Worm (Caenorhabditis elegans) whole organism, young adult: ENCODE data around the gene srh-31.

ENCODE experiments used
- C17E4.6 ChIP-seq: fragments of 200-800 bp; sonication (Bioruptor generic); IDR thresholded peaks from 2 replicates; pipeline ENCODE4 v1.3.6; 2022; ENCODE audit warnings: missing genetic modification reagents, missing genetic modification characterization, missing compliant biosample characterization
- D2030.7 ChIP-seq: fragments of 200-800 bp; sonication (Bioruptor generic); IDR thresholded peaks from 2 replicates; pipeline ENCODE4 v1.3.6; 2022; ENCODE audit warnings: missing genetic modification reagents, missing genetic modification characterization, missing compliant biosample characterization
- F22D6.2 ChIP-seq: sonication (generic microtip); optimal IDR thresholded peaks from 2 replicates; lab custom pipeline; 2016; ENCODE audit warnings: mild to moderate bottlenecking, missing genetic modification characterization, missing compliant biosample characterization
- F23B12.7 ChIP-seq: sonication (generic microtip); optimal IDR thresholded peaks from 2 replicates; lab custom pipeline; 2017; ENCODE audit warnings: missing genetic modification characterization, mild to moderate bottlenecking, missing compliant biosample characterization, antibody characterized with exemption, moderate library complexity; ENCODE audit not compliant: insufficient read depth
- F49E8.2 ChIP-seq: sonication (generic microtip); optimal IDR thresholded peaks from 3 replicates; lab custom pipeline; 2017; ENCODE audit warnings: missing genetic modification characterization, mild to moderate bottlenecking, missing compliant biosample characterization, antibody characterized with exemption, moderate library complexity; ENCODE audit not compliant: insufficient read depth
- F57A8.1 ChIP-seq: fragments of 200-800 bp; sonication (Bioruptor generic); optimal IDR thresholded peaks from 2 replicates; lab custom pipeline; 2018; ENCODE audit warnings: mild to moderate bottlenecking, missing genetic modification characterization, moderate library complexity, missing compliant biosample characterization
- Y53G8AR.9 ChIP-seq: fragments of 200-800 bp; sonication (Bioruptor generic); conservative IDR thresholded peaks from 2 replicates; pipeline ENCODE4 v1.3.6; 2022; ENCODE audit warnings: missing genetic modification reagents, missing genetic modification characterization, missing compliant biosample characterization
- Y56A3A.18 ChIP-seq: fragments of 200-800 bp; sonication (Bioruptor generic); IDR thresholded peaks from 2 replicates; pipeline ENCODE4 v1.3.6; 2022; ENCODE audit warnings: missing genetic modification reagents, missing genetic modification characterization, missing compliant biosample characterization
- Y67H2A.10 ChIP-seq: fragments of 200-800 bp; sonication (Bioruptor generic); conservative IDR thresholded peaks from 2 replicates; pipeline ENCODE4 v1.3.6; 2022; ENCODE audit warnings: missing genetic modification reagents, missing genetic modification characterization, missing compliant biosample characterization
- Y79H2A.3 ChIP-seq: fragments of 200-800 bp; sonication (Bioruptor generic); conservative IDR thresholded peaks from 2 replicates; pipeline ENCODE4 v1.3.6; 2022; ENCODE audit warnings: missing genetic modification reagents, missing genetic modification characterization, missing compliant biosample characterization
- Y95B8A.8 ChIP-seq: fragments of 200-800 bp; sonication (Bioruptor generic); IDR thresholded peaks from 2 replicates; pipeline ENCODE4 v1.3.6; 2022; ENCODE audit warnings: missing genetic modification reagents, missing genetic modification characterization, missing compliant biosample characterization
- ZK185.1 ChIP-seq: sonication (generic microtip); optimal IDR thresholded peaks from 2 replicates; lab custom pipeline; 2016; ENCODE audit warnings: mild to moderate bottlenecking, missing genetic modification characterization, missing compliant biosample characterization; ENCODE audit not compliant: poor library complexity, severe bottlenecking
- aptf-3 ChIP-seq: fragments of 200-800 bp; sonication (Bioruptor generic); IDR thresholded peaks from 2 replicates; pipeline ENCODE4 v1.3.6; 2022; ENCODE audit warnings: missing genetic modification characterization, missing compliant biosample characterization
- athp-1 ChIP-seq: sonication (generic microtip); optimal IDR thresholded peaks from 2 replicates; lab custom pipeline; 2017; ENCODE audit warnings: mild to moderate bottlenecking, missing genetic modification characterization, missing compliant biosample characterization
- attf-5 ChIP-seq: fragments of 200-800 bp; sonication (Bioruptor generic); optimal IDR thresholded peaks from 2 replicates; lab custom pipeline; 2018; ENCODE audit warnings: mild to moderate bottlenecking, missing genetic modification characterization, missing compliant biosample characterization
- attf-6 ChIP-seq: fragments of 200-800 bp; sonication (Bioruptor generic); IDR thresholded peaks from 2 replicates; pipeline ENCODE4 v1.3.6; 2022; ENCODE audit warnings: missing genetic modification reagents, missing genetic modification characterization, missing compliant biosample characterization
- bed-1 ChIP-seq: fragments of 200-800 bp; sonication (Bioruptor generic); IDR thresholded peaks from 2 replicates; pipeline ENCODE4 v1.3.6; 2022; ENCODE audit warnings: missing genetic modification reagents, missing genetic modification characterization, missing compliant biosample characterization
- ccch-3 ChIP-seq: fragments of 200-800 bp; sonication (Bioruptor generic); optimal IDR thresholded peaks from 2 replicates; lab custom pipeline; 2018; ENCODE audit warnings: mild to moderate bottlenecking, missing genetic modification characterization, missing compliant biosample characterization
- ceh-40 ChIP-seq: fragments of 200-800 bp; sonication (Bioruptor generic); IDR thresholded peaks from 2 replicates; pipeline ENCODE4 v1.3.6; 2022; ENCODE audit warnings: missing genetic modification characterization, missing compliant biosample characterization
- ceh-79 ChIP-seq: sonication (generic microtip); optimal IDR thresholded peaks from 2 replicates; lab custom pipeline; 2017; ENCODE audit warnings: mild to moderate bottlenecking, missing genetic modification characterization, missing compliant biosample characterization
- dox-1 ChIP-seq: fragments of 200-800 bp; sonication (Bioruptor generic); IDR thresholded peaks from 2 replicates; pipeline ENCODE4 v1.3.6; 2022; ENCODE audit warnings: missing genetic modification reagents, missing genetic modification characterization, missing compliant biosample characterization
- dpff-1 ChIP-seq: sonication (generic microtip); optimal IDR thresholded peaks from 2 replicates; lab custom pipeline; 2017; ENCODE audit warnings: mild to moderate bottlenecking, missing genetic modification characterization, missing compliant biosample characterization
- efl-1 ChIP-seq: fragments of 150-350 bp; optimal IDR thresholded peaks from 2 replicates; lab custom pipeline; 2014; ENCODE audit warnings: missing biosample characterization, missing genetic modification reagents, missing genetic modification characterization
- ekl-4 ChIP-seq: fragments of 200-800 bp; sonication (Bioruptor generic); IDR thresholded peaks from 2 replicates; pipeline ENCODE4 v1.3.6; 2022; ENCODE audit warnings: missing genetic modification reagents, missing genetic modification characterization, missing compliant biosample characterization
- gei-17 ChIP-seq: fragments of 200-800 bp; sonication (Bioruptor generic); optimal IDR thresholded peaks from 2 replicates; lab custom pipeline; 2018; ENCODE audit warnings: mild to moderate bottlenecking, missing genetic modification characterization, missing compliant biosample characterization
- hlh-12 ChIP-seq: sonication (generic microtip); optimal IDR thresholded peaks from 2 replicates; lab custom pipeline; 2016; ENCODE audit warnings: missing genetic modification characterization, missing compliant biosample characterization
- hlh-26 ChIP-seq: fragments of 200-800 bp; sonication (Bioruptor generic); conservative IDR thresholded peaks from 2 replicates; pipeline ENCODE4 v1.3.6; 2022; ENCODE audit warnings: missing genetic modification reagents, missing genetic modification characterization, missing compliant biosample characterization
- let-526 ChIP-seq: fragments of 200-800 bp; sonication (Bioruptor generic); IDR thresholded peaks from 2 replicates; pipeline ENCODE4 v1.3.6; 2022; ENCODE audit warnings: missing genetic modification reagents, missing genetic modification characterization, missing compliant biosample characterization
- let-607 ChIP-seq, 2 experiments: fragments of 200-800 bp in 1 of 2; sonication (Bioruptor generic) in 1 of 2; sonication (generic microtip) in 1 of 2; optimal IDR thresholded peaks; 2 replicates each; lab custom pipeline; 2016 to 2018; ENCODE audit warnings: mild to moderate bottlenecking in 2 of 2, missing compliant biosample characterization in 2 of 2, missing genetic modification characterization in 2 of 2, moderate library complexity in 2 of 2, missing genotype in 1 of 2
- lin-40 ChIP-seq: sonication (generic microtip); optimal IDR thresholded peaks from 2 replicates; lab custom pipeline; 2016; ENCODE audit warnings: missing genetic modification characterization, mild to moderate bottlenecking, missing compliant biosample characterization, missing genotype, missing genetic modification reagents
- madf-6 ChIP-seq: fragments of 200-800 bp; sonication (Bioruptor generic); IDR thresholded peaks from 2 replicates; pipeline ENCODE4 v1.3.6; 2022; ENCODE audit warnings: missing genetic modification reagents, missing genetic modification characterization, missing compliant biosample characterization
- mel-28 ChIP-seq: sonication (generic microtip); optimal IDR thresholded peaks from 2 replicates; lab custom pipeline; 2016; ENCODE audit warnings: borderline replicate concordance, mild to moderate bottlenecking, missing genetic modification characterization, missing compliant biosample characterization
- mxl-1 ChIP-seq: sonication (generic microtip); optimal IDR thresholded peaks from 2 replicates; lab custom pipeline; 2016; ENCODE audit warnings: missing genetic modification characterization, missing compliant biosample characterization
- nfya-2 ChIP-seq: fragments of 200-800 bp; sonication (Bioruptor generic); IDR thresholded peaks from 2 replicates; pipeline ENCODE4 v1.3.6; 2022; ENCODE audit warnings: missing genetic modification reagents, missing genetic modification characterization, missing compliant biosample characterization
- nfyb-1 ChIP-seq: fragments of 200-800 bp; sonication (Bioruptor generic); IDR thresholded peaks from 2 replicates; pipeline ENCODE4 v1.3.6; 2022; ENCODE audit warnings: missing genetic modification reagents, missing genetic modification characterization, missing compliant biosample characterization
- nhr-80 ChIP-seq: sonication (generic microtip); optimal IDR thresholded peaks from 2 replicates; lab custom pipeline; 2016; ENCODE audit warnings: missing genetic modification characterization, missing compliant biosample characterization
- pbrm-1 ChIP-seq: fragments of 200-800 bp; sonication (Bioruptor generic); IDR thresholded peaks from 2 replicates; pipeline ENCODE4 v1.3.6; 2022; ENCODE audit warnings: missing genetic modification reagents, missing genetic modification characterization, missing compliant biosample characterization
- rcor-1 ChIP-seq: fragments of 200-800 bp; sonication (Bioruptor generic); IDR thresholded peaks from 2 replicates; pipeline ENCODE4 v1.3.6; 2022; ENCODE audit warnings: missing genetic modification reagents, missing genetic modification characterization, missing compliant biosample characterization
- sea-2 ChIP-seq: fragments of 200-800 bp; sonication (Bioruptor generic); IDR thresholded peaks from 2 replicates; pipeline ENCODE4 v1.3.6; 2022; ENCODE audit warnings: missing genetic modification characterization, missing compliant biosample characterization
- snpc-1.1 ChIP-seq: sonication (generic microtip); optimal IDR thresholded peaks from 2 replicates; lab custom pipeline; 2017; ENCODE audit warnings: missing genetic modification characterization, mild to moderate bottlenecking, missing compliant biosample characterization, antibody characterized with exemption, moderate library complexity, missing genotype, missing genetic modification reagents; ENCODE audit not compliant: insufficient read depth
- snpc-4 ChIP-seq, 5 experiments: fragments of 150-350 bp in 1 of 5; sonication (generic microtip) in 4 of 5; optimal IDR thresholded peaks; 2 replicates each; lab custom pipeline; 2014 to 2018; ENCODE audit warnings: missing genetic modification characterization in 5 of 5, missing biosample characterization in 3 of 5, antibody characterized with exemption in 2 of 5, mild to moderate bottlenecking in 2 of 5, missing compliant biosample characterization in 2 of 5, missing genotype in 2 of 5, moderate library complexity in 2 of 5, missing genetic modification reagents in 1 of 5
- somi-1 ChIP-seq: fragments of 200-800 bp; sonication (Bioruptor generic); optimal IDR thresholded peaks from 2 replicates; lab custom pipeline; 2018; ENCODE audit warnings: mild to moderate bottlenecking, missing genetic modification characterization, missing compliant biosample characterization
- tbp1 ChIP-seq: fragments of 200-800 bp; sonication (Bioruptor generic); optimal IDR thresholded peaks from 2 replicates; lab custom pipeline; 2018; ENCODE audit warnings: mild to moderate bottlenecking, missing genetic modification characterization, missing compliant biosample characterization
- tlf-1 ChIP-seq: fragments of 200-800 bp; sonication (Bioruptor generic); optimal IDR thresholded peaks from 2 replicates; lab custom pipeline; 2018; ENCODE audit warnings: mild to moderate bottlenecking, missing genetic modification characterization, missing compliant biosample characterization
- zfh-2 ChIP-seq: fragments of 200-800 bp; sonication (Bioruptor generic); conservative IDR thresholded peaks from 2 replicates; pipeline ENCODE4 v1.3.6; 2022; ENCODE audit warnings: missing genetic modification reagents, missing genetic modification characterization, missing compliant biosample characterization
- ztf-18 ChIP-seq: sonication (generic microtip); optimal IDR thresholded peaks from 2 replicates; lab custom pipeline; 2016; ENCODE audit warnings: missing genotype, mild to moderate bottlenecking, missing genetic modification characterization, missing compliant biosample characterization
- ztf-22 ChIP-seq: fragments of 200-800 bp; sonication (Bioruptor generic); optimal IDR thresholded peaks from 2 replicates; lab custom pipeline; 2018; ENCODE audit warnings: mild to moderate bottlenecking, missing genetic modification characterization, moderate library complexity, missing compliant biosample characterization
- ztf-28 ChIP-seq: fragments of 200-800 bp; sonication (Bioruptor generic); IDR thresholded peaks from 2 replicates; pipeline ENCODE4 v1.3.6; 2022; ENCODE audit warnings: missing genetic modification reagents, missing genetic modification characterization, missing compliant biosample characterization

The srh-31 gene

ce11 chrV:17659228-17659627 is 47.9 kb upstream of the srh-31 start, which contains the start of gene fbxa-108 (continued):
- no peak for TF ChIP-seq ccch-3 (GFP tag; lab: Kevin White, UChicago)
- TF ChIP-seq tlf-1 (GFP tag; lab: Kevin White, UChicago), result no peak
- no peak for TF ChIP-seq ztf-18 (tag; lab: Kevin White, UChicago)
- TF ChIP-seq attf-5 (GFP tag; lab: Kevin White, UChicago), result peak; percentile 13
- TF ChIP-seq snpc-1.1, result no peak
- TF ChIP-seq efl-1, result no peak
- TF ChIP-seq F23B12.7 (tag; lab: Kevin White, UChicago), result peak; percentile 10
- TF ChIP-seq snpc-4 (GFP tag; optimal IDR thresholded peaks at IDR 0.05; lab: Kevin White, UChicago), result no peak
- TF ChIP-seq snpc-4 (tag; optimal IDR thresholded peaks at IDR 0.05; lab: Kevin White, UChicago), result peak in 3 of 4 experiments; percentile 45 to 71 (median 61)
- no peak for TF ChIP-seq dpff-1 (tag; lab: Kevin White, UChicago)
- TF ChIP-seq ztf-22 (GFP tag; lab: Kevin White, UChicago), result peak; percentile 79
- TF ChIP-seq rcor-1 (GFP tag; lab: Robert Waterston, UW), result no peak
- no peak for TF ChIP-seq ZK185.1
- TF ChIP-seq Y53G8AR.9 (GFP tag; lab: Robert Waterston, UW), result no peak
- TF ChIP-seq nhr-80, result peak; percentile 99
- no peak for TF ChIP-seq sea-2 (GFP tag; lab: Robert Waterston, UW)
- TF ChIP-seq F49E8.2 (tag; lab: Kevin White, UChicago), result no peak
- TF ChIP-seq F57A8.1 (GFP tag; lab: Kevin White, UChicago), result no peak
- no peak for TF ChIP-seq bed-1 (GFP tag; lab: Robert Waterston, UW)
- TF ChIP-seq D2030.7 (GFP tag; lab: Robert Waterston, UW), result no peak
- TF ChIP-seq F22D6.2, result peak; percentile 9
- no peak for TF ChIP-seq hlh-12 (tag; lab: Kevin White, UChicago)
- no peak for TF ChIP-seq somi-1 (GFP tag; lab: Kevin White, UChicago)
- peak; percentile 22 for TF ChIP-seq tbp1 (GFP tag; lab: Kevin White, UChicago)
- TF ChIP-seq attf-6 (GFP tag; lab: Robert Waterston, UW), result no peak
- no peak for TF ChIP-seq let-526 (GFP tag; lab: Robert Waterston, UW)
- peak; percentile 55; the same call in 1 of the 2 replicates for TF ChIP-seq dox-1 (GFP tag; lab: Robert Waterston, UW)
- TF ChIP-seq mel-28 (tag; lab: Kevin White, UChicago), result no peak
- no peak for TF ChIP-seq aptf-3 (GFP tag; lab: Robert Waterston, UW)
- no peak for TF ChIP-seq zfh-2
- no peak for TF ChIP-seq Y56A3A.18 (GFP tag; lab: Robert Waterston, UW)
- TF ChIP-seq pbrm-1, result no peak
- TF ChIP-seq mxl-1 (tag; lab: Kevin White, UChicago), result no peak
- TF ChIP-seq ceh-40 (GFP tag; lab: Robert Waterston, UW), result no peak
- TF ChIP-seq let-607 (tag; optimal IDR thresholded peaks at IDR 0.05; lab: Kevin White, UChicago), result peak; percentile 14 to 35
- TF ChIP-seq Y95B8A.8, result no peak
- no peak for TF ChIP-seq athp-1 (tag; lab: Kevin White, UChicago)
- TF ChIP-seq madf-6 (GFP tag; lab: Robert Waterston, UW), result no peak
- no peak for TF ChIP-seq Y67H2A.10 (GFP tag; lab: Robert Waterston, UW)
- peak; percentile 60; the same call in 1 of the 2 replicates for TF ChIP-seq nfyb-1 (GFP tag; lab: Robert Waterston, UW)
- no peak for TF ChIP-seq lin-40
- no peak for TF ChIP-seq ztf-28
- no peak for TF ChIP-seq ceh-79 (tag; lab: Kevin White, UChicago)
- TF ChIP-seq C17E4.6, result no peak
- TF ChIP-seq nfya-2, result no peak
- no peak for TF ChIP-seq hlh-26 (GFP tag; lab: Robert Waterston, UW)
- TF ChIP-seq ekl-4 (GFP tag; lab: Robert Waterston, UW), result no peak
- TF ChIP-seq gei-17, result no peak
- TF ChIP-seq Y79H2A.3 (GFP tag; lab: Robert Waterston, UW), result no peak
